Worm (Caenorhabditis elegans) whole organism, L1 larva: ENCODE results near the gene cpz-2.

Experiments
- ceh-82 ChIP-seq, 3 experiments: fragments of 150-350 bp in 1 of 3; sonication (generic microtip) in 2 of 3; optimal IDR thresholded peaks; 2 replicates each; lab custom pipeline; 2014 to 2017; ENCODE audit warnings: missing biosample characterization in 3 of 3, missing genetic modification characterization in 3 of 3
- nhr-77 ChIP-seq: fragments of 150-350 bp; optimal IDR thresholded peaks from 2 replicates; lab custom pipeline; 2014; ENCODE audit warnings: missing biosample characterization, missing genetic modification characterization
- ztf-4 ChIP-seq: fragments of 150-350 bp; optimal IDR thresholded peaks from 2 replicates; lab custom pipeline; 2014; ENCODE audit warnings: missing biosample characterization, missing genetic modification characterization

DNA sequence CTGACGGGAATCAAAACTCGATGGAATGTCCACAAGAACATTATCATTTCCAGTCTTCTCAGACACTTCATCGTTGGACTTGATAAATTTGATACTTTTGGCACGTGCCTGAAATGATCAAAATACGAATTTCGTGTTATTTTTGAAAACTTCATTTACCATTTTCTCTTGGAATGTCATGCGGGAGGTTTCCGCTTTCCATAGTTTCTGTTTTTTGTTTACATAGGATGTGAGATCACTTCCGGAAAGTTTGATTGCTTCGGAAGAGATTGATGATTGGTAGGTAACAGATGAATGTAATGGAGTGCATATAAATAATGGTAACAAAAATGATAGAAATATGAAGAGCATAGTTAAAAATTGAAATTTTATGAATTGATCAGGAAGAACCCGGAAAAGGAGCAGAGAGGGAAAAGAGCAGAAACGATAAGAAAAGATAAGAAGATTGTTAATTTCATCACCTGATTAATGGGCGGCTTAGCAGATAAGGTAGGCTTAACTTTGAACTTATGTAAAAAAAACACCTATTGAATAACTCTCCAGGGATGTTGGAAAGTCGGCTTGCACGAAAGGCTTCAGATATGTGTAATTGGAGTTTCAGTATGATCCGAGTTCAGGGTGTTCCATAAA, 23.2 kb upstream of the cpz-2 start, which contains the start of gene F32H5.1:
- TF ChIP-seq ceh-82 (tag; optimal IDR thresholded peaks at IDR 0.05; lab: Kevin White, UChicago) = no peak
- no peak for TF ChIP-seq ztf-4 (tag; lab: Kevin White, UChicago)
- TF ChIP-seq nhr-77 (tag; lab: Kevin White, UChicago) = no peak
